Worm (Caenorhabditis elegans) whole organism, L1 larva: ENCODE results near the gene K09F5.4.

Source experiments
- C04F5.9 ChIP-seq: sonication (generic microtip); optimal IDR thresholded peaks from 2 replicates; lab custom pipeline; 2016; ENCODE audit warnings: missing genetic modification characterization, missing compliant biosample characterization
- F16B12.6 ChIP-seq: fragments of 150-350 bp; optimal IDR thresholded peaks from 2 replicates; lab custom pipeline; 2014; ENCODE audit warnings: missing biosample characterization, missing genetic modification characterization
- Y116A8C.19 ChIP-seq: sonication (generic microtip); optimal IDR thresholded peaks from 2 replicates; lab custom pipeline; 2016; ENCODE audit warnings: missing compliant biosample characterization, missing genetic modification characterization, borderline replicate concordance
- aha-1 ChIP-seq: fragments of 150-350 bp; optimal IDR thresholded peaks from 2 replicates; lab custom pipeline; 2014; ENCODE audit warnings: missing biosample characterization, missing genetic modification characterization
- alr-1 ChIP-seq: fragments of 200-800 bp; sonication (Bioruptor generic); optimal IDR thresholded peaks from 2 replicates; lab custom pipeline; 2018; ENCODE audit warnings: borderline replicate concordance, mild to moderate bottlenecking, missing genetic modification characterization, missing compliant biosample characterization
- aly-2 ChIP-seq: fragments of 150-350 bp; optimal IDR thresholded peaks from 2 replicates; lab custom pipeline; 2014; ENCODE audit warnings: missing biosample characterization, missing genetic modification characterization
- ama-1 ChIP-seq: fragments of 150-350 bp; optimal IDR thresholded peaks from 2 replicates; lab custom pipeline; 2014
- blmp-1 ChIP-seq: fragments of 150-350 bp; optimal IDR thresholded peaks from 2 replicates; lab custom pipeline; 2014; ENCODE audit warnings: missing biosample characterization, missing genetic modification characterization
- ceh-82 ChIP-seq, 3 experiments: fragments of 150-350 bp in 1 of 3; sonication (generic microtip) in 2 of 3; optimal IDR thresholded peaks; 2 replicates each; lab custom pipeline; 2014 to 2017; ENCODE audit warnings: missing biosample characterization in 3 of 3, missing genetic modification characterization in 3 of 3
- ceh-88 ChIP-seq: fragments of 200-800 bp; sonication (Bioruptor generic); IDR thresholded peaks from 2 replicates; pipeline ENCODE4 v1.3.6; 2022; ENCODE audit warnings: missing genetic modification characterization, missing compliant biosample characterization
- ceh-90 ChIP-seq: sonication (generic microtip); optimal IDR thresholded peaks from 2 replicates; lab custom pipeline; 2016; ENCODE audit warnings: missing genetic modification characterization, missing compliant biosample characterization
- efl-1 ChIP-seq, 4 experiments: fragments of 150-350 bp; optimal IDR thresholded peaks in 3 of 4; peaks in 1 of 4; 1 replicate in 1 of 4; 2 replicates in 3 of 4; lab custom pipeline; 2014; ENCODE audit warnings: missing biosample characterization in 2 of 4, missing genetic modification characterization in 2 of 4, missing genetic modification reagents in 2 of 4
- egl-27 ChIP-seq, 2 experiments: fragments of 150-350 bp in 1 of 2; sonication (generic microtip); optimal IDR thresholded peaks; 3 replicates each; lab custom pipeline; 2017 to 2018; ENCODE audit warnings: missing biosample characterization in 2 of 2, missing genetic modification characterization in 2 of 2, missing genetic modification reagents in 2 of 2
- ets-5 ChIP-seq: fragments of 200-800 bp; sonication (Bioruptor generic); IDR thresholded peaks from 2 replicates; pipeline ENCODE4 v1.3.6; 2022; ENCODE audit warnings: missing genetic modification characterization, missing compliant biosample characterization
- fkh-10 ChIP-seq: sonication (generic microtip); optimal IDR thresholded peaks from 2 replicates; lab custom pipeline; 2017; ENCODE audit warnings: missing biosample characterization, missing genetic modification reagents, missing genetic modification characterization
- fkh-4 ChIP-seq: sonication (generic microtip); optimal IDR thresholded peaks from 2 replicates; lab custom pipeline; 2016; ENCODE audit warnings: missing compliant biosample characterization, missing genetic modification characterization, borderline replicate concordance
- fkh-8 ChIP-seq: sonication (generic microtip); optimal IDR thresholded peaks from 2 replicates; lab custom pipeline; 2016; ENCODE audit warnings: mild to moderate bottlenecking, missing genetic modification characterization, missing compliant biosample characterization
- grh-1 ChIP-seq: fragments of 200-800 bp; sonication (Bioruptor generic); IDR thresholded peaks from 2 replicates; pipeline ENCODE4 v1.3.6; 2022; ENCODE audit warnings: missing genetic modification reagents, missing genetic modification characterization, missing compliant biosample characterization
- hlh-17 ChIP-seq: fragments of 200-800 bp; sonication (Bioruptor generic); optimal IDR thresholded peaks from 2 replicates; lab custom pipeline; 2018; ENCODE audit warnings: missing genetic modification characterization, mild to moderate bottlenecking, missing compliant biosample characterization, moderate library complexity, borderline replicate concordance
- irx-1 ChIP-seq: sonication (generic microtip); optimal IDR thresholded peaks from 2 replicates; lab custom pipeline; 2016; ENCODE audit warnings: missing genetic modification characterization, missing compliant biosample characterization
- isw-1 ChIP-seq: fragments of 200-800 bp; sonication (Bioruptor generic); IDR thresholded peaks from 2 replicates; pipeline ENCODE4 v1.3.6; 2022; ENCODE audit warnings: missing genetic modification characterization, missing compliant biosample characterization
- lin-13 ChIP-seq: fragments of 150-350 bp; optimal IDR thresholded peaks from 2 replicates; lab custom pipeline; 2014; ENCODE audit warnings: missing biosample characterization, missing genetic modification reagents, missing genetic modification characterization
- lin-14 ChIP-seq: fragments of 200-800 bp; sonication (Bioruptor generic); optimal IDR thresholded peaks from 2 replicates; lab custom pipeline; 2018; ENCODE audit warnings: mild to moderate bottlenecking, missing genetic modification characterization, moderate library complexity, missing compliant biosample characterization
- lin-35 ChIP-seq, 2 experiments: fragments of 150-350 bp; optimal IDR thresholded peaks; 2 replicates each; lab custom pipeline; 2014; ENCODE audit warnings: missing biosample characterization in 2 of 2, missing genetic modification characterization in 2 of 2, missing genetic modification reagents in 2 of 2
- lsy-2 ChIP-seq, 2 experiments: fragments of 150-350 bp; optimal IDR thresholded peaks; 2 replicates each; lab custom pipeline; 2014; ENCODE audit warnings: missing biosample characterization in 2 of 2, missing genetic modification characterization in 2 of 2
- mab-9 ChIP-seq: fragments of 200-800 bp; sonication (Bioruptor generic); IDR thresholded peaks from 2 replicates; pipeline ENCODE4 v1.3.6; 2022; ENCODE audit warnings: missing genetic modification reagents, missing genetic modification characterization, missing compliant biosample characterization
- mdl-1 ChIP-seq, 2 experiments: fragments of 150-350 bp; optimal IDR thresholded peaks; 2 replicates each; lab custom pipeline; 2014 to 2017; ENCODE audit warnings: missing biosample characterization in 2 of 2, missing genetic modification characterization in 2 of 2, inconsistent platforms in 1 of 2
- mef-2 ChIP-seq: fragments of 150-350 bp; optimal IDR thresholded peaks from 2 replicates; lab custom pipeline; 2014; ENCODE audit warnings: missing biosample characterization, missing genetic modification characterization
- mep-1 ChIP-seq: fragments of 150-350 bp; optimal IDR thresholded peaks from 2 replicates; lab custom pipeline; 2014; ENCODE audit warnings: missing biosample characterization, missing genetic modification characterization
- nhr-11 ChIP-seq: fragments of 150-350 bp; optimal IDR thresholded peaks from 2 replicates; lab custom pipeline; 2014; ENCODE audit warnings: missing biosample characterization, missing genetic modification characterization
- nhr-12 ChIP-seq: sonication (generic microtip); optimal IDR thresholded peaks from 2 replicates; lab custom pipeline; 2017; ENCODE audit warnings: missing biosample characterization, missing genetic modification characterization
- nhr-19 ChIP-seq: fragments of 200-800 bp; sonication (Bioruptor generic); conservative IDR thresholded peaks from 2 replicates; pipeline ENCODE4 v1.3.6; 2022; ENCODE audit warnings: missing genetic modification characterization, missing compliant biosample characterization
- nhr-20 ChIP-seq: sonication (generic microtip); optimal IDR thresholded peaks from 2 replicates; lab custom pipeline; 2016; ENCODE audit warnings: mild to moderate bottlenecking, missing genetic modification characterization, missing compliant biosample characterization
- nhr-28 ChIP-seq: fragments of 150-350 bp; optimal IDR thresholded peaks from 2 replicates; lab custom pipeline; 2014; ENCODE audit warnings: missing biosample characterization, missing genetic modification characterization
- nhr-71 ChIP-seq: sonication (generic microtip); optimal IDR thresholded peaks from 2 replicates; lab custom pipeline; 2016; ENCODE audit warnings: mild to moderate bottlenecking, missing genetic modification characterization, moderate library complexity, missing compliant biosample characterization
- nhr-77 ChIP-seq: fragments of 150-350 bp; optimal IDR thresholded peaks from 2 replicates; lab custom pipeline; 2014; ENCODE audit warnings: missing biosample characterization, missing genetic modification characterization
- nhr-84 ChIP-seq: sonication (generic microtip); optimal IDR thresholded peaks from 2 replicates; lab custom pipeline; 2017; ENCODE audit warnings: missing biosample characterization, missing genetic modification characterization
- nhr-90 ChIP-seq: sonication (generic microtip); optimal IDR thresholded peaks from 2 replicates; lab custom pipeline; 2016; ENCODE audit warnings: mild to moderate bottlenecking, missing genetic modification characterization, missing compliant biosample characterization; ENCODE audit not compliant: poor library complexity
- pag-3 ChIP-seq: sonication (generic microtip); optimal IDR thresholded peaks from 2 replicates; lab custom pipeline; 2017; ENCODE audit warnings: missing genetic modification characterization, mild to moderate bottlenecking, missing compliant biosample characterization, antibody characterized with exemption, borderline replicate concordance; ENCODE audit not compliant: insufficient read depth
- pax-3 ChIP-seq: fragments of 200-800 bp; sonication (Bioruptor generic); optimal IDR thresholded peaks from 2 replicates; lab custom pipeline; 2018; ENCODE audit warnings: mild to moderate bottlenecking, missing genetic modification characterization, moderate library complexity, missing compliant biosample characterization
- rnt-1 ChIP-seq: sonication (generic microtip); optimal IDR thresholded peaks from 2 replicates; lab custom pipeline; 2016; ENCODE audit warnings: mild to moderate bottlenecking, missing genetic modification characterization, moderate library complexity, missing compliant biosample characterization
- snu-23 ChIP-seq: sonication (generic microtip); optimal IDR thresholded peaks from 2 replicates; lab custom pipeline; 2016; ENCODE audit warnings: missing genetic modification characterization, missing compliant biosample characterization
- sptf-1 ChIP-seq: fragments of 150-350 bp; optimal IDR thresholded peaks from 2 replicates; lab custom pipeline; 2014; ENCODE audit warnings: missing biosample characterization, missing genetic modification characterization
- sup-37 ChIP-seq: fragments of 200-800 bp; sonication (Bioruptor generic); optimal IDR thresholded peaks from 2 replicates; lab custom pipeline; 2018; ENCODE audit warnings: mild to moderate bottlenecking, missing genetic modification characterization, missing compliant biosample characterization
- tlp-1 ChIP-seq: fragments of 150-350 bp; optimal IDR thresholded peaks from 2 replicates; lab custom pipeline; 2014; ENCODE audit warnings: missing biosample characterization, missing genetic modification characterization
- unc-30 ChIP-seq: sonication (generic microtip); optimal IDR thresholded peaks from 2 replicates; lab custom pipeline; 2017; ENCODE audit warnings: missing biosample characterization, missing genetic modification characterization
- unc-86 ChIP-seq: sonication (generic microtip); optimal IDR thresholded peaks from 2 replicates; lab custom pipeline; 2016; ENCODE audit warnings: missing genetic modification characterization, missing compliant biosample characterization
- vab-15 ChIP-seq: sonication (generic microtip); optimal IDR thresholded peaks from 2 replicates; lab custom pipeline; 2017; ENCODE audit warnings: missing genotype, mild to moderate bottlenecking, missing genetic modification characterization, missing compliant biosample characterization
- zag-1 ChIP-seq: fragments of 150-350 bp; optimal IDR thresholded peaks from 2 replicates; lab custom pipeline; 2014; ENCODE audit warnings: missing biosample characterization, missing genetic modification characterization
- zip-4 ChIP-seq: fragments of 200-800 bp; sonication (Bioruptor generic); optimal IDR thresholded peaks from 2 replicates; lab custom pipeline; 2018; ENCODE audit warnings: mild to moderate bottlenecking, missing genetic modification characterization, moderate library complexity, missing compliant biosample characterization

Gene K09F5.4

DNA sequence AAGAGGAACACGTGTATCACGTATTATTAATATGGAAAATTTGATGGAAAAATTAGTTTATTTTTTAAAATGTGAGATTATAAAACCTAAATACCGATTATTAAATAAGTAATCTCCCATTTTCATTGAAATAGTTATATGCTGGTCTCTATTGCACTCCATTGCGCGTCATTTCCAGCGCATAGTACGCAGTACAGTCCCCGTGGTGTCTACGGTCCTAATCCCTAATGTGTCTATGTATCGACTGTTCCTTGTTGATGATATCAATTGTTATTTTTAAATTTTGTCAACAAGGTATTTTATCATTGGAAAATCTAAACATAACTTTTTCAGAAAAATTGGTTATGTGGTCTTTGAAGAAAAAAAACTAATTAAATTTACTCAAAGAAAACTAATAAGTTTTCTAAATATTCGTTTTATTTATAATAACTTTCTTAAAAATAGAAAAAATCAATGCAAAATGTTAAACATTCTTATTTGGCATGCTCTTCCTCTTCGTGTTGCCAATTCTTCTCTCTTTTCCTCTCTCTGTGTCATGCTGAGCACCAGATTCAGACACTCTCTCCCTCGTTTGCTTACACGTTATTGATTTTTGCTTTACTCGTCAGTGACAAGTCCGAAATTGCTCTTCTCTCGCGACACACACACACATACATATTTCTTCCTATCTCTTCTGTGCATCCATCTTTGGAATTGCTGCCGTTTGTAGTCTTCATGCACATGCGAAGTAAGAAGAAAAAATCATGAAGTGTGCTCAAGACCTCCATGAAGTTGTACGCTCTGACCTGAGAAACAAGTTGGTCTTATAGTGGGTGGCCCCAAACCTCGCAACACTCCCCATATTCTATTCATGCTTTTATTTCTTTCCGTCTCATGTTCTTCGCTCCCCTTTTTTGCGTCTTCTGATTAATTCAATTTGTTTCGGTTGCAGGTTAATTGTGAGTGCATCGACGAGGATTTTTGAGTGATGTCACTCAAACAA, 28.3 kb downstream of the K09F5.4 start, which contains the start of gene unc-18:
TSS of gene unc-18 (plus strand) at position 932 of the 982 bp plus-strand sequence.
- no peak for TF ChIP-seq zag-1 (tag; lab: Kevin White, UChicago)
- no peak for TF ChIP-seq nhr-20 (tag; lab: Kevin White, UChicago)
- TF ChIP-seq F16B12.6, result peak; percentile 73
- no peak for TF ChIP-seq hlh-17
- no peak for TF ChIP-seq pag-3 (tag; lab: Kevin White, UChicago)
- no peak for TF ChIP-seq egl-27 (tag; optimal IDR thresholded peaks at IDR 0.05; lab: Kevin White, UChicago)
- peak; percentile 36 for TF ChIP-seq unc-86
- TF ChIP-seq lin-13 (GFP tag; lab: Kevin White, UChicago), result no peak
- no peak for TF ChIP-seq tlp-1 (tag; lab: Kevin White, UChicago)
- TF ChIP-seq nhr-84, result no peak
- TF ChIP-seq nhr-19, result no peak
- TF ChIP-seq unc-30 (tag; lab: Kevin White, UChicago), result no peak
- no peak for TF ChIP-seq mdl-1 (tag; optimal IDR thresholded peaks at IDR 0.05; lab: Kevin White, UChicago)
- TF ChIP-seq C04F5.9 (tag; lab: Kevin White, UChicago), result no peak
- TF ChIP-seq pax-3, result no peak
- no peak for TF ChIP-seq Y116A8C.19 (tag; lab: Kevin White, UChicago)
- TF ChIP-seq mef-2 (tag; lab: Kevin White, UChicago), result no peak
- no peak for TF ChIP-seq nhr-90 (tag; lab: Kevin White, UChicago)
- TF ChIP-seq nhr-71, result peak; percentile 21
- TF ChIP-seq ama-1 (lab: Kevin White, UChicago), result no peak
- peak; percentile 57 for TF ChIP-seq fkh-8 (tag; lab: Kevin White, UChicago)
- no peak for TF ChIP-seq rnt-1
- TF ChIP-seq ceh-88 (GFP tag; lab: Robert Waterston, UW), result no peak
- no peak for TF ChIP-seq irx-1 (tag; lab: Kevin White, UChicago)
- no peak for TF ChIP-seq nhr-28
- TF ChIP-seq lin-14 (GFP tag; lab: Kevin White, UChicago), result peak; percentile 79
- TF ChIP-seq isw-1 (GFP tag; lab: Robert Waterston, UW), result peak; percentile 9; the same call in 1 of the 2 replicates
- TF ChIP-seq zip-4 (GFP tag; lab: Kevin White, UChicago), result no peak
- TF ChIP-seq sup-37 (GFP tag; lab: Kevin White, UChicago), result no peak
- no peak for TF ChIP-seq efl-1 (optimal IDR thresholded peaks at IDR 0.05; lab: Kevin White, UChicago)
- peak in 1 of 2 experiments; percentile 33 for TF ChIP-seq efl-1 (GFP tag; optimal IDR thresholded peaks at IDR 0.05 in 1 of 2; lab: Kevin White, UChicago)
- TF ChIP-seq nhr-12, result no peak
- TF ChIP-seq mab-9 (GFP tag; lab: Robert Waterston, UW), result no peak
- TF ChIP-seq alr-1 (tag; lab: Kevin White, UChicago), result no peak
- TF ChIP-seq blmp-1, result no peak
- TF ChIP-seq snu-23, result no peak
- TF ChIP-seq fkh-10 (GFP tag; lab: Kevin White, UChicago), result peak; percentile 34
- TF ChIP-seq mep-1, result no peak
- TF ChIP-seq grh-1, result no peak
- TF ChIP-seq vab-15 (tag; lab: Kevin White, UChicago), result no peak
- no peak for TF ChIP-seq ets-5 (GFP tag; lab: Robert Waterston, UW)
- TF ChIP-seq nhr-11 (tag; lab: Kevin White, UChicago), result no peak
- peak; percentile 9 to 26 for TF ChIP-seq lsy-2 (tag; optimal IDR thresholded peaks at IDR 0.05; lab: Kevin White, UChicago)
- no peak for TF ChIP-seq ceh-90
- no peak for TF ChIP-seq sptf-1
- TF ChIP-seq lin-35 (GFP tag; optimal IDR thresholded peaks at IDR 0.05; lab: Kevin White, UChicago), result peak; percentile 30 to 38
- no peak for TF ChIP-seq fkh-4 (tag; lab: Kevin White, UChicago)
- peak; percentile 18 to 40 (median 35) for TF ChIP-seq ceh-82 (tag; optimal IDR thresholded peaks at IDR 0.05; lab: Kevin White, UChicago)
- TF ChIP-seq aha-1 (tag; lab: Kevin White, UChicago), result no peak
- no peak for TF ChIP-seq nhr-77 (tag; lab: Kevin White, UChicago)
- TF ChIP-seq aly-2 (tag; lab: Kevin White, UChicago), result no peak
